Fruit fly (Drosophila melanogaster) whole organism, embryonic: Measurements from ENCODE around the gene Nup358.

Experiments used
- Atf-2 ChIP-seq: fragments of 200-800 bp; sonication (Bioruptor generic); optimal IDR thresholded peaks from 2 replicates; lab custom pipeline; 2016; ENCODE audit warnings: missing biosample characterization, missing genetic modification characterization
- CG10274 ChIP-seq: fragments of 200-800 bp; sonication (Bioruptor generic); optimal IDR thresholded peaks from 3 replicates; lab custom pipeline; 2017; ENCODE audit warnings: missing biosample characterization, mild to moderate bottlenecking, missing genetic modification characterization
- CG11695 ChIP-seq: fragments of 200-800 bp; sonication (Bioruptor generic); IDR thresholded peaks from 3 replicates; pipeline ENCODE4 v1.3.6; 2022; ENCODE audit warnings: missing biosample characterization, missing genetic modification characterization
- CG12071 ChIP-seq: fragments of 200-800 bp; sonication (Bioruptor generic); optimal IDR thresholded peaks from 3 replicates; lab custom pipeline; 2018; ENCODE audit warnings: missing biosample characterization, mild to moderate bottlenecking, missing genetic modification characterization
- CG12659 ChIP-seq: fragments of 200-800 bp; sonication (Bioruptor generic); optimal IDR thresholded peaks from 3 replicates; lab custom pipeline; 2017; ENCODE audit warnings: mild to moderate bottlenecking, missing biosample characterization, missing genetic modification reagents, missing genetic modification characterization
- CG13424 ChIP-seq: fragments of 200-800 bp; sonication (Bioruptor generic); optimal IDR thresholded peaks from 2 replicates; lab custom pipeline; 2019; ENCODE audit warnings: missing biosample characterization, mild to moderate bottlenecking, missing genetic modification characterization, moderate library complexity
- CG13624 ChIP-seq: fragments of 200-800 bp; sonication (Bioruptor generic); optimal IDR thresholded peaks from 2 replicates; lab custom pipeline; 2016; ENCODE audit warnings: missing biosample characterization, missing genetic modification characterization
- CG18476 ChIP-seq: fragments of 200-800 bp; sonication (Bioruptor generic); optimal IDR thresholded peaks from 2 replicates; lab custom pipeline; 2016; ENCODE audit warnings: missing biosample characterization, mild to moderate bottlenecking, missing genetic modification characterization
- CG18764 ChIP-seq: fragments of 200-800 bp; sonication (Bioruptor generic); optimal IDR thresholded peaks from 3 replicates; lab custom pipeline; 2016; ENCODE audit warnings: missing biosample characterization, missing genetic modification characterization
- CG2202 ChIP-seq: fragments of 200-800 bp; sonication (Bioruptor generic); optimal IDR thresholded peaks from 2 replicates; lab custom pipeline; 2018; ENCODE audit warnings: missing biosample characterization, mild to moderate bottlenecking, missing genetic modification characterization
- CG2875 ChIP-seq: fragments of 200-800 bp; sonication (Bioruptor generic); optimal IDR thresholded peaks from 2 replicates; lab custom pipeline; 2017; ENCODE audit warnings: missing biosample characterization, mild to moderate bottlenecking, missing genetic modification characterization, missing genetic modification reagents
- CG30020 ChIP-seq: fragments of 200-800 bp; optimal IDR thresholded peaks from 2 replicates; lab custom pipeline; 2019; ENCODE audit warnings: missing biosample characterization, mild to moderate bottlenecking, missing genetic modification characterization, moderate library complexity
- CG31365 ChIP-seq: fragments of 200-800 bp; sonication (Bioruptor generic); optimal IDR thresholded peaks from 2 replicates; lab custom pipeline; 2018; ENCODE audit warnings: missing biosample characterization, mild to moderate bottlenecking, missing genetic modification characterization
- CG4360 ChIP-seq: fragments of 200-800 bp; sonication (Bioruptor generic); IDR thresholded peaks from 2 replicates; pipeline ENCODE4 v1.3.6; 2022; ENCODE audit warnings: missing biosample characterization, missing genetic modification characterization
- CG6272 ChIP-seq: fragments of 200-800 bp; sonication (Bioruptor generic); IDR thresholded peaks from 2 replicates; pipeline ENCODE4 v1.3.6; 2022; ENCODE audit warnings: missing biosample characterization, missing genetic modification characterization
- CG6854 ChIP-seq: fragments of 200-800 bp; sonication (Bioruptor generic); optimal IDR thresholded peaks from 3 replicates; lab custom pipeline; 2017; ENCODE audit warnings: missing biosample characterization, mild to moderate bottlenecking, missing genetic modification characterization
- CG7987 ChIP-seq: fragments of 200-800 bp; sonication (Bioruptor generic); optimal IDR thresholded peaks from 2 replicates; lab custom pipeline; 2018; ENCODE audit warnings: missing biosample characterization, mild to moderate bottlenecking, missing genetic modification characterization, moderate library complexity
- CG8359 ChIP-seq: fragments of 200-800 bp; sonication (Bioruptor generic); optimal IDR thresholded peaks from 2 replicates; lab custom pipeline; 2017; ENCODE audit warnings: missing biosample characterization, mild to moderate bottlenecking, missing genetic modification characterization, borderline replicate concordance
- CrebB ChIP-seq: fragments of 200-800 bp; sonication (Bioruptor generic); optimal IDR thresholded peaks from 3 replicates; lab custom pipeline; 2018; ENCODE audit warnings: missing biosample characterization, mild to moderate bottlenecking, missing genetic modification characterization
- D19A ChIP-seq: fragments of 200-800 bp; optimal IDR thresholded peaks from 3 replicates; lab custom pipeline; 2019; ENCODE audit warnings: missing biosample characterization, mild to moderate bottlenecking, missing genetic modification characterization, moderate library complexity
- Dip2 ChIP-seq: fragments of 200-800 bp; sonication (Bioruptor generic); IDR thresholded peaks from 2 replicates; pipeline ENCODE4 v1.3.6; 2022; ENCODE audit warnings: missing biosample characterization, missing genetic modification characterization
- Dp ChIP-seq: fragments of 200-800 bp; sonication (Bioruptor generic); optimal IDR thresholded peaks from 2 replicates; lab custom pipeline; 2018; ENCODE audit warnings: missing biosample characterization, mild to moderate bottlenecking, missing genetic modification characterization, moderate library complexity
- Fer1 ChIP-seq: fragments of 200-800 bp; sonication (Bioruptor generic); optimal IDR thresholded peaks from 2 replicates; lab custom pipeline; 2017; ENCODE audit warnings: missing biosample characterization, mild to moderate bottlenecking, missing genetic modification characterization
- Fer3 ChIP-seq: fragments of 200-800 bp; sonication (Bioruptor generic); optimal IDR thresholded peaks from 2 replicates; lab custom pipeline; 2018; ENCODE audit warnings: missing biosample characterization, mild to moderate bottlenecking, missing genetic modification characterization, moderate library complexity
- Hr3 ChIP-seq: fragments of 200-800 bp; sonication (Bioruptor generic); optimal IDR thresholded peaks from 3 replicates; lab custom pipeline; 2016; ENCODE audit warnings: missing biosample characterization, missing genetic modification characterization
- Med ChIP-seq: fragments of 200-800 bp; sonication (Bioruptor generic); peaks from one replicate; lab custom pipeline; 2016; ENCODE audit warnings: missing biosample characterization, missing genetic modification characterization, mild to moderate bottlenecking, inconsistent platforms, moderate library complexity
- NK7.1 ChIP-seq: fragments of 200-800 bp; sonication (Bioruptor generic); optimal IDR thresholded peaks from 3 replicates; lab custom pipeline; 2016; ENCODE audit warnings: missing biosample characterization, missing genetic modification characterization
- Sry-β ChIP-seq: fragments of 200-800 bp; sonication (Bioruptor generic); optimal IDR thresholded peaks from 2 replicates; lab custom pipeline; 2018; ENCODE audit warnings: missing biosample characterization, mild to moderate bottlenecking, missing genetic modification characterization, moderate library complexity
- YL-1 ChIP-seq: fragments of 200-800 bp; sonication (Bioruptor generic); optimal IDR thresholded peaks from 3 replicates; lab custom pipeline; 2017; ENCODE audit warnings: missing biosample characterization, mild to moderate bottlenecking, missing genetic modification characterization
- ato ChIP-seq: fragments of 200-800 bp; sonication (Bioruptor generic); IDR thresholded peaks from 2 replicates; pipeline ENCODE4 v1.3.6; 2022; ENCODE audit warnings: missing biosample characterization, missing genetic modification characterization; ENCODE audit not compliant: partially characterized antibody
- bcd ChIP-seq: fragments of 200-800 bp; sonication (Bioruptor generic); optimal IDR thresholded peaks from 2 replicates; lab custom pipeline; 2017; ENCODE audit warnings: missing biosample characterization, mild to moderate bottlenecking, missing genetic modification characterization
- cad ChIP-seq: fragments of >200 bp; optimal IDR thresholded peaks from 2 replicates; lab custom pipeline; 2017; ENCODE audit warnings: missing biosample characterization, missing genetic modification characterization
- cas ChIP-seq: fragments of 200-800 bp; sonication (Bioruptor generic); IDR thresholded peaks from 2 replicates; pipeline ENCODE4 v1.3.6; 2022; ENCODE audit warnings: missing biosample characterization, missing genetic modification characterization
- corto ChIP-seq: fragments of 200-800 bp; sonication (Bioruptor generic); optimal IDR thresholded peaks from 2 replicates; lab custom pipeline; 2016; ENCODE audit warnings: missing biosample characterization, mild to moderate bottlenecking, missing genetic modification characterization, moderate library complexity
- croc ChIP-seq: fragments of 200-800 bp; sonication (Bioruptor generic); conservative IDR thresholded peaks from 3 replicates; pipeline ENCODE4 v1.3.6; 2022; ENCODE audit warnings: missing biosample characterization, missing genetic modification characterization
- ems ChIP-seq: fragments of 200-800 bp; sonication (Bioruptor generic); optimal IDR thresholded peaks from 3 replicates; lab custom pipeline; 2016; ENCODE audit warnings: missing biosample characterization, missing genetic modification characterization
- eyg ChIP-seq: fragments of 200-800 bp; sonication (Bioruptor generic); optimal IDR thresholded peaks from 3 replicates; lab custom pipeline; 2016; ENCODE audit warnings: missing biosample characterization, missing genetic modification characterization
- fd64A ChIP-seq: fragments of 200-800 bp; sonication (Bioruptor generic); optimal IDR thresholded peaks from 3 replicates; lab custom pipeline; 2018; ENCODE audit warnings: missing biosample characterization, mild to moderate bottlenecking, missing genetic modification characterization
- fu2 ChIP-seq: fragments of 200-800 bp; sonication (Bioruptor generic); optimal IDR thresholded peaks from 2 replicates; lab custom pipeline; 2016; ENCODE audit warnings: missing biosample characterization, missing genetic modification characterization
- gcm2 ChIP-seq: fragments of 200-800 bp; sonication (Bioruptor generic); optimal IDR thresholded peaks from 2 replicates; lab custom pipeline; 2016; ENCODE audit warnings: missing biosample characterization, missing genetic modification characterization
- grn ChIP-seq: fragments of 200-800 bp; sonication (Bioruptor generic); optimal IDR thresholded peaks from 3 replicates; lab custom pipeline; 2017; ENCODE audit warnings: missing biosample characterization, missing genetic modification characterization
- kni ChIP-seq: fragments of 200-800 bp; sonication (Bioruptor generic); optimal IDR thresholded peaks from 3 replicates; lab custom pipeline; 2017; ENCODE audit warnings: mild to moderate bottlenecking, missing biosample characterization, missing genetic modification reagents, missing genetic modification characterization
- luna ChIP-seq: fragments of 200-800 bp; sonication (Bioruptor generic); optimal IDR thresholded peaks from 2 replicates; lab custom pipeline; 2016; ENCODE audit warnings: missing biosample characterization, missing genetic modification characterization
- maf-S ChIP-seq: fragments of 200-800 bp; sonication (Bioruptor generic); optimal IDR thresholded peaks from 2 replicates; lab custom pipeline; 2016; ENCODE audit warnings: missing biosample characterization, missing genetic modification characterization
- pum ChIP-seq: fragments of 200-800 bp; sonication (Bioruptor generic); optimal IDR thresholded peaks from 2 replicates; lab custom pipeline; 2016; ENCODE audit warnings: missing biosample characterization, missing genetic modification characterization
- sima ChIP-seq: fragments of 200-800 bp; sonication (Bioruptor generic); optimal IDR thresholded peaks from 2 replicates; lab custom pipeline; 2016; ENCODE audit warnings: missing biosample characterization, missing genetic modification characterization
- tap ChIP-seq: fragments of 200-800 bp; optimal IDR thresholded peaks from 3 replicates; lab custom pipeline; 2019; ENCODE audit warnings: missing biosample characterization, mild to moderate bottlenecking, missing genetic modification characterization, moderate library complexity
- twi ChIP-seq: fragments of 200-800 bp; optimal IDR thresholded peaks from 2 replicates; lab custom pipeline; 2019; ENCODE audit warnings: missing biosample characterization, mild to moderate bottlenecking, missing genetic modification characterization, moderate library complexity
- wor ChIP-seq: fragments of 200-800 bp; sonication (Bioruptor generic); IDR thresholded peaks from 2 replicates; pipeline ENCODE4 v1.3.6; 2022; ENCODE audit warnings: missing biosample characterization, missing genetic modification characterization
- zen ChIP-seq: fragments of 200-800 bp; sonication (Bioruptor generic); optimal IDR thresholded peaks from 3 replicates; lab custom pipeline; 2018; ENCODE audit warnings: missing biosample characterization, mild to moderate bottlenecking, missing genetic modification characterization, moderate library complexity

Gene Nup358

dm6 chr3R:25258628-25259240, 9.6 kb downstream of the Nup358 start, which contains the start of gene CG11857 (continued):
- peak; percentile 97 for TF ChIP-seq CG18476 (GFP tag; lab: Kevin White, UChicago)
- no peak for TF ChIP-seq cad (GFP tag; lab: Kevin White, UChicago)
- peak; percentile 100 for TF ChIP-seq Med (GFP tag; lab: Kevin White, UChicago)
- peak; percentile 75 for TF ChIP-seq CG4360 (GFP tag; lab: Robert Waterston, UW)
- TF ChIP-seq Atf-2 (GFP tag; lab: Kevin White, UChicago): peak; percentile 97
- peak; percentile 99 for TF ChIP-seq zen (tag; lab: Kevin White, UChicago)
- peak; percentile 65 for TF ChIP-seq Dp (GFP tag; lab: Kevin White, UChicago)
- TF ChIP-seq CG12659: peak; percentile 99
- TF ChIP-seq CG18764: peak; percentile 97
- TF ChIP-seq kni (GFP tag; lab: Kevin White, UChicago): peak; percentile 88
- peak; percentile 78 for TF ChIP-seq fd64A (GFP tag; lab: Kevin White, UChicago)
- peak; percentile 98 for TF ChIP-seq Fer3 (tag; lab: Kevin White, UChicago)
- peak; percentile 88 for TF ChIP-seq gcm2
- TF ChIP-seq croc (GFP tag; lab: Robert Waterston, UW): peak; percentile 98
- peak; percentile 98 for TF ChIP-seq cas (GFP tag; lab: Robert Waterston, UW)
- TF ChIP-seq YL-1: peak; percentile 97
- TF ChIP-seq CG13424 (tag; lab: Kevin White, UChicago): peak; percentile 98
- peak; percentile 94 for TF ChIP-seq Fer1
- TF ChIP-seq CG7987 (GFP tag; lab: Kevin White, UChicago): peak; percentile 95
- TF ChIP-seq wor (GFP tag; lab: Robert Waterston, UW): peak; percentile 99
- peak; percentile 95 for TF ChIP-seq CG2202 (tag; lab: Kevin White, UChicago)
- peak; percentile 91 for TF ChIP-seq luna (GFP tag; lab: Kevin White, UChicago)
- peak; percentile 80 for TF ChIP-seq Dip2 (GFP tag; lab: Robert Waterston, UW)
- peak; percentile 92 for TF ChIP-seq D19A (tag; lab: Kevin White, UChicago)
- TF ChIP-seq CG8359: peak; percentile 87
- TF ChIP-seq CG2875 (GFP tag; lab: Kevin White, UChicago): peak; percentile 90
- peak; percentile 99 for TF ChIP-seq CG13624 (GFP tag; lab: Kevin White, UChicago)
- peak; percentile 98 for TF ChIP-seq ems (GFP tag; lab: Kevin White, UChicago)
- TF ChIP-seq CG6272 (GFP tag; lab: Robert Waterston, UW): peak; percentile 99
- TF ChIP-seq tap (tag; lab: Kevin White, UChicago): peak; percentile 95
- TF ChIP-seq pum (GFP tag; lab: Kevin White, UChicago): peak; percentile 99
- TF ChIP-seq CG11695: peak; percentile 96
- peak; percentile 88 for TF ChIP-seq CG6854
- TF ChIP-seq bcd (GFP tag; lab: Kevin White, UChicago): peak; percentile 97
- peak; percentile 78 for TF ChIP-seq Sry-β (GFP tag; lab: Kevin White, UChicago)
- peak; percentile 96 for TF ChIP-seq ato (GFP tag; lab: Robert Waterston, UW)
- TF ChIP-seq CrebB (tag; lab: Kevin White, UChicago): peak; percentile 96
- peak; percentile 96 for TF ChIP-seq twi
- TF ChIP-seq NK7.1 (GFP tag; lab: Kevin White, UChicago): peak; percentile 93
- peak; percentile 98 for TF ChIP-seq maf-S (GFP tag; lab: Kevin White, UChicago)
- peak; percentile 99 for TF ChIP-seq Hr3 (GFP tag; lab: Kevin White, UChicago)
- peak; percentile 89 for TF ChIP-seq CG12071 (GFP tag; lab: Kevin White, UChicago)
- TF ChIP-seq sima (GFP tag; lab: Kevin White, UChicago): peak; percentile 90
- TF ChIP-seq fu2 (GFP tag; lab: Kevin White, UChicago): peak; percentile 97
- peak; percentile 81 for TF ChIP-seq CG10274 (GFP tag; lab: Kevin White, UChicago)
- peak; percentile 79 for TF ChIP-seq grn
- peak; percentile 92 for TF ChIP-seq CG30020 (tag; lab: Kevin White, UChicago)
- TF ChIP-seq eyg (GFP tag; lab: Kevin White, UChicago): peak; percentile 94
- peak; percentile 83 for TF ChIP-seq CG31365 (tag; lab: Kevin White, UChicago)
- TF ChIP-seq corto (GFP tag; lab: Kevin White, UChicago): peak; percentile 95
